Worm (Caenorhabditis elegans) whole organism, L4/young adult: ENCODE measurements around the gene sulp-5.

Source experiments
- W03F9.2 ChIP-seq: fragments of 150-350 bp; optimal IDR thresholded peaks from 2 replicates; lab custom pipeline; 2014; ENCODE audit warnings: missing biosample characterization, missing genetic modification characterization
- dao-5 ChIP-seq: sonication (generic microtip); optimal IDR thresholded peaks from 2 replicates; lab custom pipeline; 2016; ENCODE audit warnings: missing genotype, missing genetic modification characterization, moderate library complexity, missing compliant biosample characterization

- TF ChIP-seq dao-5 (tag; lab: Kevin White, UChicago) (no peak), W03F9.2 (tag; lab: Kevin White, UChicago) (no peak)
Measured at ce11 chrV:11857756-11858155, 22.1 kb upstream of the sulp-5 start.
